Worm (Caenorhabditis elegans): Measurements from ENCODE around the gene F49E12.10.

F49E12.10 gene

ce11 chrII:8390751-8391150 is at the start of gene F49E12.10:
F49E12.10 (plus strand) TSS chrII:8391051.
- no peak for TF ChIP-seq sem-2 (GFP tag; optimal IDR thresholded peaks at IDR 0.05)
- TF ChIP-seq elt-1 (tag; optimal IDR thresholded peaks at IDR 0.05; ENCODE audit: borderline replicate concordance, insufficient read depth), result no peak
- TF ChIP-seq blmp-1 (tag; optimal IDR thresholded peaks at IDR 0.05), result no peak
- no peak for TF ChIP-seq nhr-237 (tag; optimal IDR thresholded peaks at IDR 0.05)
- TF ChIP-seq nhr-76 (tag; optimal IDR thresholded peaks at IDR 0.05), result no peak
- TF ChIP-seq snpc-4 (tag; optimal IDR thresholded peaks at IDR 0.05), result no peak
- no peak for TF ChIP-seq mab-5 (tag; optimal IDR thresholded peaks at IDR 0.05)
- TF ChIP-seq ces-1 (GFP tag; optimal IDR thresholded peaks at IDR 0.05), result no peak

ce11 chrII:8344803-8345202 is 46.0 kb upstream of the F49E12.10 start:
- no peak for TF ChIP-seq tbx-8 (GFP tag; optimal IDR thresholded peaks at IDR 0.05)
- no peak for TF ChIP-seq unc-120 (tag; optimal IDR thresholded peaks at IDR 0.05; ENCODE audit: poor library complexity, severe bottlenecking)
- no peak for TF ChIP-seq nhr-237 (tag; optimal IDR thresholded peaks at IDR 0.05)
- no peak for TF ChIP-seq M03D4.4 (tag; optimal IDR thresholded peaks at IDR 0.05)
- no peak for TF ChIP-seq lin-32 (GFP tag; optimal IDR thresholded peaks at IDR 0.05)
- TF ChIP-seq drap-1 (GFP tag; optimal IDR thresholded peaks at IDR 0.05), result no peak
- TF ChIP-seq nhr-12 (tag; optimal IDR thresholded peaks at IDR 0.05), result no peak
- no peak for TF ChIP-seq ceh-39 (tag; optimal IDR thresholded peaks at IDR 0.05)
- no peak for TF ChIP-seq snpc-4 (tag; optimal IDR thresholded peaks at IDR 0.05)
- no peak for TF ChIP-seq sem-2 (GFP tag; optimal IDR thresholded peaks at IDR 0.05)

- TF ChIP-seq nhr-12 (tag; optimal IDR thresholded peaks at IDR 0.05) (no peak), hlh-1 (tag; optimal IDR thresholded peaks at IDR 0.05) (no peak), elt-1 (tag; optimal IDR thresholded peaks at IDR 0.05; ENCODE audit: borderline replicate concordance, insufficient read depth) (no peak), nhr-237 (tag; optimal IDR thresholded peaks at IDR 0.05) (no peak), lin-13 (tag; optimal IDR thresholded peaks at IDR 0.05) (no peak), ceh-83 (GFP tag; optimal IDR thresholded peaks at IDR 0.05) (no peak), ceh-39 (tag; optimal IDR thresholded peaks at IDR 0.05) (no peak), blmp-1 (tag; optimal IDR thresholded peaks at IDR 0.05) (no peak), sem-2 (GFP tag; optimal IDR thresholded peaks at IDR 0.05) (no peak), pha-4 (tag; optimal IDR thresholded peaks at IDR 0.05) (no peak), nhr-76 (tag; optimal IDR thresholded peaks at IDR 0.05) (no peak)
Observed at ce11 chrII:8345613-8346012, 45.2 kb upstream of the F49E12.10 start.

- no peak for TF ChIP-seq lin-13 (tag; optimal IDR thresholded peaks at IDR 0.05)
- TF ChIP-seq cnd-1 (tag; optimal IDR thresholded peaks at IDR 0.05), result no peak
- no peak for TF ChIP-seq nhr-237 (tag; optimal IDR thresholded peaks at IDR 0.05)
- TF ChIP-seq mls-2 (tag; optimal IDR thresholded peaks at IDR 0.05), result no peak
- no peak for TF ChIP-seq sem-2 (GFP tag; optimal IDR thresholded peaks at IDR 0.05)
- no peak for TF ChIP-seq ceh-43 (GFP tag; optimal IDR thresholded peaks at IDR 0.05)
- TF ChIP-seq nhr-2 (tag; optimal IDR thresholded peaks at IDR 0.05), result no peak
- TF ChIP-seq ztf-11 (tag; optimal IDR thresholded peaks at IDR 0.05), result no peak
- TF ChIP-seq ham-2 (GFP tag; optimal IDR thresholded peaks at IDR 0.05), result no peak
Observed at ce11 chrII:8346384-8346783, 44.5 kb upstream of the F49E12.10 start, which contains the start of gene eff-1. eff-1 (plus strand) TSS chrII:8346684.

ce11 chrII:8353288-8353687 is 37.6 kb upstream of the F49E12.10 start:
- TF ChIP-seq sem-2 (GFP tag; optimal IDR thresholded peaks at IDR 0.05) (no peak), ces-1 (GFP tag; optimal IDR thresholded peaks at IDR 0.05) (peak; percentile 78), zip-8 (tag; optimal IDR thresholded peaks at IDR 0.05) (no peak), elt-3 (tag; optimal IDR thresholded peaks at IDR 0.05) (no peak), pha-4 (tag; optimal IDR thresholded peaks at IDR 0.05) (no peak), unc-120 (tag; optimal IDR thresholded peaks at IDR 0.05; ENCODE audit: poor library complexity, severe bottlenecking) (no peak), ceh-39 (tag; optimal IDR thresholded peaks at IDR 0.05) (no peak)

ce11 chrII:8354233-8354750 is 36.6 kb upstream of the F49E12.10 start, which contains the start of gene C26D10.6:
C26D10.6 (minus strand) TSS chrII:8354700.
- no peak for TF ChIP-seq sptf-1 (tag; optimal IDR thresholded peaks at IDR 0.05)
- TF ChIP-seq ces-1 (GFP tag; optimal IDR thresholded peaks at IDR 0.05), result peak; percentile 80

All from whole organism, mixed stage, embryonic.